Worm (Caenorhabditis elegans) whole organism, L2 larva: ENCODE measurements around the gene Y43F8B.23.

Experiments used
- C34F6.9 ChIP-seq: fragments of 150-350 bp; optimal IDR thresholded peaks from 2 replicates; lab custom pipeline; 2014; ENCODE audit warnings: missing biosample characterization, missing genetic modification characterization
- aly-2 ChIP-seq: fragments of 150-350 bp; optimal IDR thresholded peaks from 2 replicates; lab custom pipeline; 2014; ENCODE audit warnings: missing biosample characterization, missing genetic modification characterization
- blmp-1 ChIP-seq: sonication (generic microtip); optimal IDR thresholded peaks from 2 replicates; lab custom pipeline; 2017; ENCODE audit warnings: missing genetic modification characterization, mild to moderate bottlenecking, missing compliant biosample characterization, antibody characterized with exemption, moderate library complexity; ENCODE audit not compliant: insufficient read depth
- lin-39 ChIP-seq: fragments of 150-350 bp; optimal IDR thresholded peaks from 2 replicates; lab custom pipeline; 2014; ENCODE audit warnings: missing biosample characterization, missing genetic modification reagents, missing genetic modification characterization
- lsy-2 ChIP-seq, 2 experiments: fragments of 150-350 bp in 1 of 2; sonication (generic microtip) in 1 of 2; optimal IDR thresholded peaks; 2 replicates each; lab custom pipeline; 2014 to 2017; ENCODE audit warnings: missing biosample characterization in 2 of 2, missing genetic modification characterization in 2 of 2
- nhr-6 ChIP-seq: fragments of 150-350 bp; optimal IDR thresholded peaks from 2 replicates; lab custom pipeline; 2014; ENCODE audit warnings: missing biosample characterization, missing genetic modification characterization
- sma-9 ChIP-seq, 2 experiments: fragments of 150-350 bp in 1 of 2; sonication (generic microtip) in 1 of 2; optimal IDR thresholded peaks; 2 replicates each; lab custom pipeline; 2014 to 2016; ENCODE audit warnings: missing genetic modification characterization in 2 of 2, mild to moderate bottlenecking in 1 of 2, missing biosample characterization in 1 of 2, missing compliant biosample characterization in 1 of 2, missing genetic modification reagents in 1 of 2, moderate library complexity in 1 of 2
- snpc-4 ChIP-seq: fragments of 150-350 bp; optimal IDR thresholded peaks from 2 replicates; lab custom pipeline; 2014; ENCODE audit warnings: missing biosample characterization, missing genetic modification characterization

- TF ChIP-seq blmp-1 (no peak), C34F6.9 (tag; lab: Kevin White, UChicago) (no peak), sma-9 (GFP tag; optimal IDR thresholded peaks at IDR 0.05; lab: Kevin White, UChicago) (no peak), sma-9 (tag; optimal IDR thresholded peaks at IDR 0.05; lab: Kevin White, UChicago) (no peak), lin-39 (tag; lab: Kevin White, UChicago) (no peak), snpc-4 (tag; lab: Kevin White, UChicago) (no peak), nhr-6 (tag; lab: Kevin White, UChicago) (no peak), lsy-2 (tag; optimal IDR thresholded peaks at IDR 0.05; lab: Kevin White, UChicago) (no peak), aly-2 (no peak)
These were observed 23.0 kb upstream of the Y43F8B.23 start, which contains the start of gene Y43F8B.7 for ce11 chrV:19490461-19490860.
